Fruit fly (Drosophila melanogaster): ENCODE measurements around the gene CG31388.

Gene CG31388

dm6 chr3R:11243951-11244660 is 6.5 kb downstream of the CG31388 start, which contains the start of the genes CG17734 and CG5214 (continued):
- TF ChIP-seq Hr39 (GFP tag; optimal IDR thresholded peaks at IDR 0.05) = no peak
- TF ChIP-seq vri (GFP tag; optimal IDR thresholded peaks at IDR 0.05) = peak; percentile 95
- no peak for TF ChIP-seq fd85E (GFP tag; optimal IDR thresholded peaks at IDR 0.05)

DNA sequence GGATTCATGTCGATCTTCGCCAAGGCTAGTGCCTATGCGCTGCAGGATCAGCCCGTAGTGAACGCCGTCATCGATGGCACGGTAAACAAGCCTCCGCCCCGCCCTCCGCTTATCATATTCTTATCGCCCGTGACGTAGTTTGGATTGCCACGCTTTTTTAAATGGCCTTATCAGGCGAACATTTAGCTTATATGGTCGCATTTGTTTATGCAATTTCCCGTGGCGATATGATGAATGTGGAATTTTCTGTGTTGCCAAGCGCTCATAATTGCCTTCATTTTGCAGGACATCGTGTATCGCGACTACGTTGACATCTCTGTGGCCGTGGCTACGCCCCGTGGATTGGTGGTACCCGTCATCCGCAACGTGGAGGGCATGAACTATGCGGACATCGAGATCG is 8.2 kb downstream of the CG31388 start:
- TF ChIP-seq vri (GFP tag; optimal IDR thresholded peaks at IDR 0.05) (peak; percentile 77), svp (GFP tag) (peak; percentile 77), Sox102F (GFP tag; optimal IDR thresholded peaks at IDR 0.05) (no peak), CG6276 (GFP tag; optimal IDR thresholded peaks at IDR 0.05) (no peak), Eip78C (GFP tag) (no peak)

DNA sequence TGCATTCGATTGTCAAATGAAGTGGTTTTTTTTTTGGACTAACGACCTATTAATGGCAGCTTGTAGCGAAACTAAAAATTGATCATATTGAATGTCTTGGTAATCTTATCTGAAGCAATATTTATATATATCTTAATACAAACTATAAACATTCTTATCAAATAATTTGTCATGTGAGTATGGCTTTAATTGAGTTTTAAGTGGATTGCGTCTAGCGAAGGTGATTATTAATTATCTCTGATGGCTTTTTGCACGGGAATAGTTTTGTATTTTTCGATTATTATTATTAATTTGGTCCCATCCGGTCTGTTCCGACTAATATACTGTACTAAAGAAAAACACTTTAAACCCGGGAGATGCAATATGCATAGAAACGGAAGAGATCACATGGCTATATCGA is 9.2 kb downstream of the CG31388 start:
- TF ChIP-seq OdsH (GFP tag; optimal IDR thresholded peaks at IDR 0.05) (no peak), CG6854 (GFP tag; optimal IDR thresholded peaks at IDR 0.05) (no peak), vri (GFP tag; optimal IDR thresholded peaks at IDR 0.05) (no peak), CG8632 (GFP tag; optimal IDR thresholded peaks at IDR 0.05) (no peak), spab (GFP tag; optimal IDR thresholded peaks at IDR 0.05) (no peak), lz (GFP tag; optimal IDR thresholded peaks at IDR 0.05) (no peak), dsx (GFP tag; optimal IDR thresholded peaks at IDR 0.05; ENCODE audit: poor library complexity, severe bottlenecking) (no peak), cyc (GFP tag; optimal IDR thresholded peaks at IDR 0.05) (no peak), CG7368 (GFP tag; optimal IDR thresholded peaks at IDR 0.05) (no peak), CG8319 (GFP tag; optimal IDR thresholded peaks at IDR 0.05) (no peak), CG9139 (GFP tag; optimal IDR thresholded peaks at IDR 0.05) (no peak), Eip78C (GFP tag) (no peak), CG11762 (GFP tag; optimal IDR thresholded peaks at IDR 0.05; ENCODE audit: insufficient read depth) (no peak), esn (GFP tag; optimal IDR thresholded peaks at IDR 0.05) (no peak), CG4318 (GFP tag; optimal IDR thresholded peaks at IDR 0.05) (no peak), Lpt (GFP tag; optimal IDR thresholded peaks at IDR 0.05) (no peak), Ets96B (tag; optimal IDR thresholded peaks at IDR 0.05) (no peak), CG10631 (GFP tag; optimal IDR thresholded peaks at IDR 0.05) (no peak)

DNA sequence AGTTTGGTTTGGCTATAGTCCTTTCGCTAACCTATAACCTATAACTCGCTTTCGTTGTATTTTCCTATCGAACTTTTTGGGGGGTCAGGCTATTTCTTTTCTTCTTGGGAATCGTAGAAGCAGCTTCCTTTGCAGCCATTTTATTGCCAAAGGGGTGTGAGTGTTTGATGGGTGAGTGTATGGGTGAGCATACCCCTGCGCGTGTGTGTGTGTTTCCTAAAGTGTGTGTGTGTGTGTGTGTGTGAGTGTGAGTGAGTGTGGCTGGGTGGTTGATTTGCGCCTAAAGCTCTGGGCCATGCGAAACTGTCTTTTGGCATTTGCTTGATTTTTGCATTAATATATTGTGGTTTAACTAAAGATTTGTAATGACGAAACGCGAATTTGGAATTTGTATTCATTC is 16.2 kb downstream of the CG31388 start:
- TF ChIP-seq dsx (GFP tag; optimal IDR thresholded peaks at IDR 0.05; ENCODE audit: poor library complexity, severe bottlenecking) = no peak
- no peak for TF ChIP-seq Met (GFP tag; optimal IDR thresholded peaks at IDR 0.05)
- no peak for TF ChIP-seq CG32006 (GFP tag; optimal IDR thresholded peaks at IDR 0.05)
- TF ChIP-seq Eip93F (GFP tag; optimal IDR thresholded peaks at IDR 0.05) = no peak
- no peak for TF ChIP-seq achi (GFP tag; optimal IDR thresholded peaks at IDR 0.05)
- TF ChIP-seq Gug (GFP tag; IDR thresholded peaks at IDR 0.05) = no peak
- no peak for TF ChIP-seq CG3032 (tag; optimal IDR thresholded peaks at IDR 0.05)
- no peak for TF ChIP-seq CG6792 (GFP tag; optimal IDR thresholded peaks at IDR 0.05)

- TF ChIP-seq CG8632 (GFP tag; optimal IDR thresholded peaks at IDR 0.05) = no peak
- no peak for TF ChIP-seq CG32006 (GFP tag; optimal IDR thresholded peaks at IDR 0.05)
- no peak for TF ChIP-seq Sox15 (GFP tag; optimal IDR thresholded peaks at IDR 0.05)
Measured at dm6 chr3R:11254382-11254953, 16.9 kb downstream of the CG31388 start.

DNA sequence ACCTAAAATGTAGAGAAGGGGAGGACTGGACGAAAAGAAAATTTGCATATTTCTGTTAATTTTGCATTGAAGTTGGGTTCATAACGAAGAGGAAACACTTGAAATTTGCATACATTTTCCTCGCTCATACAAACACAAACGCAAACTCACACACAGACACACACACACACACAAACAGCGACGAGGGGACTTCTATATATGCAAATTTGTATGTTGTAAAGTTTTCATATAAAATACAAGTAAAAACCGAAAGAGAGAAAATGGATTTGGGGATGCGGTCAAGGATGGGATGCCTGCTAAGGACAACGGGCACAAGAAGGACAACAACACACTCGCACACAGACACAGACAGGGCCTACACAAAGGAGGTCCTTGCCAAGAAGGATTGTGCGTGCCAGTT is 19.9 kb downstream of the CG31388 start:
- TF ChIP-seq Blimp-1 (GFP tag; optimal IDR thresholded peaks at IDR 0.05) = no peak
- TF ChIP-seq Eip78C (GFP tag) = no peak
- no peak for TF ChIP-seq CG10631 (GFP tag; optimal IDR thresholded peaks at IDR 0.05)
- TF ChIP-seq svp (GFP tag) = no peak
- no peak for TF ChIP-seq Hr38 (GFP tag; optimal IDR thresholded peaks at IDR 0.05)
- no peak for TF ChIP-seq eg (GFP tag; IDR thresholded peaks at IDR 0.05)
- no peak for TF ChIP-seq CG15336 (GFP tag; IDR thresholded peaks at IDR 0.05)
- TF ChIP-seq pdm3 (GFP tag; optimal IDR thresholded peaks at IDR 0.05) = no peak
- TF ChIP-seq Smox (GFP tag; optimal IDR thresholded peaks at IDR 0.05) = no peak
- no peak for TF ChIP-seq lz (GFP tag; optimal IDR thresholded peaks at IDR 0.05)
- TF ChIP-seq CG6808 (GFP tag; optimal IDR thresholded peaks at IDR 0.05) = no peak
- no peak for TF ChIP-seq Eip75B (GFP tag; optimal IDR thresholded peaks at IDR 0.05)
- TF ChIP-seq CG16779 (tag; optimal IDR thresholded peaks at IDR 0.05) = no peak
- no peak for TF ChIP-seq Met (GFP tag; optimal IDR thresholded peaks at IDR 0.05)
- TF ChIP-seq CG9139 (GFP tag; optimal IDR thresholded peaks at IDR 0.05) = no peak
- no peak for TF ChIP-seq CG6276 (GFP tag; optimal IDR thresholded peaks at IDR 0.05)
- TF ChIP-seq CG3919 (GFP tag; optimal IDR thresholded peaks at IDR 0.05) = no peak
- no peak for TF ChIP-seq CG34406 (GFP tag; optimal IDR thresholded peaks at IDR 0.05)

Data from whole organism, prepupa.